Fruit fly (Drosophila melanogaster): Measurements from ENCODE around the gene wts.

The wts gene

dm6 chr3R:30761140-30761539 lies 45.3 kb downstream of the wts start (continued):
- TF ChIP-seq jing (GFP tag; optimal IDR thresholded peaks at IDR 0.05) = peak; percentile 7
- no peak for TF ChIP-seq br (optimal IDR thresholded peaks at IDR 0.05)
- TF ChIP-seq Hr78 (GFP tag; optimal IDR thresholded peaks at IDR 0.05) = no peak
- no peak for TF ChIP-seq schlank (tag; optimal IDR thresholded peaks at IDR 0.05)
- 0 out of 2 replicates have a peak, but pooled peaks have one; percentile 30 for TF ChIP-seq CG10959 (GFP tag; IDR thresholded peaks at IDR 0.05)
- peak; percentile 42 for TF ChIP-seq onecut (GFP tag; IDR thresholded peaks at IDR 0.05)
- no peak for TF ChIP-seq CG4854 (GFP tag; optimal IDR thresholded peaks at IDR 0.05)
- no peak for TF ChIP-seq tup (GFP tag; optimal IDR thresholded peaks at IDR 0.05)
- peak; percentile 31 for TF ChIP-seq Kr (GFP tag; optimal IDR thresholded peaks at IDR 0.05)
- TF ChIP-seq dati (GFP tag; IDR thresholded peaks at IDR 0.05) = no peak
- no peak for TF ChIP-seq CG10543 (GFP tag; optimal IDR thresholded peaks at IDR 0.05)
- no peak for TF ChIP-seq Ets65A (GFP tag)
- TF ChIP-seq CG7987 (GFP tag; optimal IDR thresholded peaks at IDR 0.05) = no peak
- TF ChIP-seq sens-2 (GFP tag; IDR thresholded peaks at IDR 0.05) = peak; percentile 56; the same call in 1 of the 2 replicates
- TF ChIP-seq CG34224 (GFP tag; IDR thresholded peaks at IDR 0.05; ENCODE audit: partially characterized antibody) = no peak
- no peak for TF ChIP-seq CG6854 (GFP tag; optimal IDR thresholded peaks at IDR 0.05)
- peak; percentile 52 for TF ChIP-seq CG32772 (GFP tag; IDR thresholded peaks at IDR 0.05)
- TF ChIP-seq CG31388 (GFP tag; optimal IDR thresholded peaks at IDR 0.05) = no peak
- peak; percentile 29 for TF ChIP-seq Deaf1 (tag; optimal IDR thresholded peaks at IDR 0.05)
- TF ChIP-seq CG15269 (tag; optimal IDR thresholded peaks at IDR 0.05) = peak; percentile 24
- TF ChIP-seq org-1 (GFP tag; optimal IDR thresholded peaks at IDR 0.05) = peak; percentile 37
- TF ChIP-seq MTF-1 (GFP tag; optimal IDR thresholded peaks at IDR 0.05; ENCODE audit: borderline replicate concordance) = peak; percentile 24
- TF ChIP-seq YL-1 (GFP tag; optimal IDR thresholded peaks at IDR 0.05) = no peak
- no peak for TF ChIP-seq NK7.1 (GFP tag; optimal IDR thresholded peaks at IDR 0.05)
- TF ChIP-seq pnt (GFP tag; optimal IDR thresholded peaks at IDR 0.05) = peak; percentile 43
- peak; percentile 11; the same call in 1 of the 2 replicates for TF ChIP-seq Rfx (GFP tag; IDR thresholded peaks at IDR 0.05)
- no peak for TF ChIP-seq CG17612 (GFP tag; IDR thresholded peaks at IDR 0.05)
- peak; percentile 4 for TF ChIP-seq cwo (GFP tag; optimal IDR thresholded peaks at IDR 0.05)
- peak; percentile 42 for TF ChIP-seq CG10431 (GFP tag; optimal IDR thresholded peaks at IDR 0.05)
- TF ChIP-seq CG11504 (tag; optimal IDR thresholded peaks at IDR 0.05) = peak; percentile 68
- TF ChIP-seq CoRest (tag; optimal IDR thresholded peaks at IDR 0.05) = peak; percentile 33
- TF ChIP-seq jumu (GFP tag; optimal IDR thresholded peaks at IDR 0.05) = peak; percentile 29
- no peak for TF ChIP-seq emc (GFP tag; optimal IDR thresholded peaks at IDR 0.05)
- no peak for TF ChIP-seq pb (GFP tag; optimal IDR thresholded peaks at IDR 0.05)
- no peak for TF ChIP-seq CG4328 (GFP tag; optimal IDR thresholded peaks at IDR 0.05)
- TF ChIP-seq repo (GFP tag; optimal IDR thresholded peaks at IDR 0.05) = no peak
- TF ChIP-seq zfh1 (GFP tag; IDR thresholded peaks at IDR 0.05) = peak; percentile 62; the same call in 2 of the 3 replicates
- no peak for TF ChIP-seq CG31224 (GFP tag; IDR thresholded peaks at IDR 0.05)
- peak; percentile 68 for TF ChIP-seq CG8388 (GFP tag; optimal IDR thresholded peaks at IDR 0.05)
- TF ChIP-seq p53 (GFP tag; optimal IDR thresholded peaks at IDR 0.05) = no peak
- TF ChIP-seq unc-4 (GFP tag; IDR thresholded peaks at IDR 0.05; ENCODE audit: partially characterized antibody) = no peak
- no peak for TF ChIP-seq Hmx (GFP tag; optimal IDR thresholded peaks at IDR 0.05)
- peak; percentile 23 for TF ChIP-seq CG5180 (GFP tag; optimal IDR thresholded peaks at IDR 0.05)
- TF ChIP-seq CG2199 (GFP tag; IDR thresholded peaks at IDR 0.05) = no peak
- TF ChIP-seq CG6791 (GFP tag; IDR thresholded peaks at IDR 0.05; ENCODE audit: partially characterized antibody) = no peak
- TF ChIP-seq CG10321 (GFP tag; IDR thresholded peaks at IDR 0.05) = no peak
- TF ChIP-seq Nf-YB (GFP tag; optimal IDR thresholded peaks at IDR 0.05) = peak; percentile 37
- TF ChIP-seq Rx (GFP tag; IDR thresholded peaks at IDR 0.05) = peak; percentile 34; the same call in 1 of the 2 replicates
- TF ChIP-seq btn (GFP tag; optimal IDR thresholded peaks at IDR 0.05) = no peak
- no peak for TF ChIP-seq CG13624 (GFP tag; optimal IDR thresholded peaks at IDR 0.05)
- TF ChIP-seq Dip3 (GFP tag; optimal IDR thresholded peaks at IDR 0.05) = no peak

Measured in whole organism, embryonic.